Fruit fly (Drosophila melanogaster): Measurements from ENCODE around the gene CG5151.

Gene CG5151

dm6 chr3L:16131264-16132066 lies 33.0 kb downstream of the CG5151 start, which contains the start of the genes Trs20 and elg1 (continued):
- TF ChIP-seq CG4730 (GFP tag; IDR thresholded peaks at IDR 0.05) (no peak), CG2875 (GFP tag; optimal IDR thresholded peaks at IDR 0.05) (no peak), CG12219 (GFP tag; optimal IDR thresholded peaks at IDR 0.05) (no peak), YL-1 (GFP tag; optimal IDR thresholded peaks at IDR 0.05) (peak; percentile 47), kah (GFP tag; optimal IDR thresholded peaks at IDR 0.05) (peak; percentile 8), scrt (GFP tag; optimal IDR thresholded peaks at IDR 0.05) (no peak), CG30020 (tag; optimal IDR thresholded peaks at IDR 0.05) (peak; percentile 71), wek (GFP tag; optimal IDR thresholded peaks at IDR 0.05) (no peak), dmrt11E (tag; optimal IDR thresholded peaks at IDR 0.05) (peak; percentile 59), CG10543 (GFP tag; optimal IDR thresholded peaks at IDR 0.05) (peak; percentile 49), nau (GFP tag; optimal IDR thresholded peaks at IDR 0.05) (no peak), CG6791 (GFP tag; IDR thresholded peaks at IDR 0.05; ENCODE audit: partially characterized antibody) (no peak), fd3F (GFP tag; optimal IDR thresholded peaks at IDR 0.05) (peak; percentile 46), CG8765 (GFP tag; IDR thresholded peaks at IDR 0.05) (no peak), toy (GFP tag; IDR thresholded peaks at IDR 0.05) (no peak), mld (GFP tag; IDR thresholded peaks at IDR 0.05; ENCODE audit: partially characterized antibody) (no peak), sqz (GFP tag; optimal IDR thresholded peaks at IDR 0.05) (no peak), CG10431 (GFP tag; optimal IDR thresholded peaks at IDR 0.05) (peak; percentile 28), CG17328 (GFP tag; IDR thresholded peaks at IDR 0.05) (0 out of 2 replicates have a peak, but pooled peaks have one; percentile 9), CHES-1-like (GFP tag; optimal IDR thresholded peaks at IDR 0.05) (no peak), E2f1 (GFP tag; IDR thresholded peaks at IDR 0.05) (peak; percentile 87), CG1233 (GFP tag; optimal IDR thresholded peaks at IDR 0.05) (peak; percentile 1), pan (optimal IDR thresholded peaks at IDR 0.05) (no peak), pan (GFP tag; optimal IDR thresholded peaks at IDR 0.05 in 1 of 2, IDR thresholded peaks at IDR 0.05 in 1 of 2) (peak in 1 of 2 experiments; percentile 11), CG13424 (tag; optimal IDR thresholded peaks at IDR 0.05) (peak; percentile 73), Drgx (GFP tag; IDR thresholded peaks at IDR 0.05) (no peak), chn (GFP tag; optimal IDR thresholded peaks at IDR 0.05) (no peak), mam (GFP tag; optimal IDR thresholded peaks at IDR 0.05) (peak; percentile 7), Bdp1 (GFP tag; optimal IDR thresholded peaks at IDR 0.05) (no peak), ERR (GFP tag; optimal IDR thresholded peaks at IDR 0.05) (no peak), Jarid2 (GFP tag; optimal IDR thresholded peaks at IDR 0.05) (no peak), CG2678 (tag; optimal IDR thresholded peaks at IDR 0.05) (peak; percentile 78), eve (GFP tag; optimal IDR thresholded peaks at IDR 0.05) (no peak), slou (GFP tag; optimal IDR thresholded peaks at IDR 0.05) (no peak), CG16813 (GFP tag; IDR thresholded peaks at IDR 0.05; ENCODE audit: partially characterized antibody) (no peak), sug (tag; optimal IDR thresholded peaks at IDR 0.05) (peak; percentile 58), gce (GFP tag; IDR thresholded peaks at IDR 0.05) (no peak), NFAT (GFP tag; IDR thresholded peaks at IDR 0.05) (peak; percentile 48; the same call in 1 of the 2 replicates), CG12071 (GFP tag; optimal IDR thresholded peaks at IDR 0.05) (no peak), CG9437 (GFP tag; optimal IDR thresholded peaks at IDR 0.05) (peak; percentile 62), pnt (GFP tag; optimal IDR thresholded peaks at IDR 0.05) (no peak), Myb (GFP tag; optimal IDR thresholded peaks at IDR 0.05) (no peak), jigr1 (GFP tag; IDR thresholded peaks at IDR 0.05) (no peak), MESR4 (GFP tag; optimal IDR thresholded peaks at IDR 0.05) (peak; percentile 75), Scr (GFP tag; IDR thresholded peaks at IDR 0.05; ENCODE audit: partially characterized antibody) (no peak), gt (GFP tag; IDR thresholded peaks at IDR 0.05) (no peak), org-1 (GFP tag; optimal IDR thresholded peaks at IDR 0.05) (no peak), CG14441 (GFP tag; IDR thresholded peaks at IDR 0.05) (no peak), crol (GFP tag; IDR thresholded peaks at IDR 0.05) (no peak)
